Fruit fly (Drosophila melanogaster) whole organism, embryonic: ENCODE results near the gene Bcat.

Experiments used
- BEAF-32 ChIP-seq: fragments of 200-800 bp; sonication (Bioruptor generic); optimal IDR thresholded peaks from 3 replicates; lab custom pipeline; 2017; ENCODE audit warnings: missing biosample characterization, missing genetic modification characterization, mild to moderate bottlenecking, moderate library complexity, missing genetic modification reagents
- CG10959 ChIP-seq: fragments of 200-800 bp; sonication (Bioruptor generic); IDR thresholded peaks from 2 replicates; pipeline ENCODE4 v1.3.6; 2022; ENCODE audit warnings: missing biosample characterization, missing genetic modification characterization
- CG11456 ChIP-seq: fragments of 200-800 bp; sonication (Bioruptor generic); IDR thresholded peaks from 3 replicates; pipeline ENCODE4 v1.3.6; 2022; ENCODE audit warnings: missing biosample characterization, missing genetic modification characterization
- CG12942 ChIP-seq: fragments of 200-800 bp; sonication (Bioruptor generic); optimal IDR thresholded peaks from 3 replicates; lab custom pipeline; 2016; ENCODE audit warnings: missing biosample characterization, missing genetic modification characterization
- CG13624 ChIP-seq: fragments of 200-800 bp; sonication (Bioruptor generic); optimal IDR thresholded peaks from 2 replicates; lab custom pipeline; 2016; ENCODE audit warnings: missing biosample characterization, missing genetic modification characterization
- CG15601 ChIP-seq: fragments of 200-800 bp; sonication (Bioruptor generic); optimal IDR thresholded peaks from 3 replicates; lab custom pipeline; 2019; ENCODE audit warnings: missing biosample characterization, mild to moderate bottlenecking, missing genetic modification characterization, moderate library complexity
- CG15696 ChIP-seq: fragments of 200-800 bp; sonication (Bioruptor generic); optimal IDR thresholded peaks from 2 replicates; lab custom pipeline; 2019; ENCODE audit warnings: missing biosample characterization, mild to moderate bottlenecking, missing genetic modification characterization, moderate library complexity
- CG18262 ChIP-seq: fragments of 200-800 bp; optimal IDR thresholded peaks from 3 replicates; lab custom pipeline; 2019; ENCODE audit warnings: missing biosample characterization, mild to moderate bottlenecking, missing genetic modification characterization, moderate library complexity
- CG18476 ChIP-seq: fragments of 200-800 bp; sonication (Bioruptor generic); optimal IDR thresholded peaks from 2 replicates; lab custom pipeline; 2016; ENCODE audit warnings: missing biosample characterization, mild to moderate bottlenecking, missing genetic modification characterization
- CG2199 ChIP-seq: fragments of 200-800 bp; sonication (Bioruptor generic); IDR thresholded peaks from 3 replicates; pipeline ENCODE4 v1.3.6; 2022; ENCODE audit warnings: missing biosample characterization, missing genetic modification characterization
- CG30403 ChIP-seq: fragments of 200-800 bp; sonication (Bioruptor generic); optimal IDR thresholded peaks from 3 replicates; lab custom pipeline; 2016; ENCODE audit warnings: missing biosample characterization, missing genetic modification characterization
- CG34422 ChIP-seq: fragments of 200-800 bp; sonication (Bioruptor generic); IDR thresholded peaks from 3 replicates; pipeline ENCODE4 v1.3.6; 2022; ENCODE audit warnings: missing biosample characterization, missing genetic modification characterization
- CG3995 ChIP-seq: fragments of 200-800 bp; sonication (Bioruptor generic); optimal IDR thresholded peaks from 3 replicates; lab custom pipeline; 2016; ENCODE audit warnings: missing biosample characterization, missing genetic modification characterization
- CG4707 ChIP-seq: fragments of 200-800 bp; sonication (Bioruptor generic); optimal IDR thresholded peaks from 2 replicates; lab custom pipeline; 2018; ENCODE audit warnings: missing biosample characterization, mild to moderate bottlenecking, missing genetic modification characterization, moderate library complexity
- CG6689 ChIP-seq: fragments of 200-800 bp; sonication (Bioruptor generic); IDR thresholded peaks from 2 replicates; pipeline ENCODE4 v1.3.6; 2022; ENCODE audit warnings: missing biosample characterization, missing genetic modification characterization
- CG6765 ChIP-seq: fragments of 200-800 bp; sonication (Bioruptor generic); optimal IDR thresholded peaks from 3 replicates; lab custom pipeline; 2017; ENCODE audit warnings: missing biosample characterization, mild to moderate bottlenecking, missing genetic modification characterization
- CG6791 ChIP-seq: fragments of 200-800 bp; sonication (Bioruptor generic); IDR thresholded peaks from 3 replicates; pipeline ENCODE4 v1.3.6; 2022; ENCODE audit warnings: missing biosample characterization, missing genetic modification characterization; ENCODE audit not compliant: partially characterized antibody
- CG9609 ChIP-seq: fragments of 200-800 bp; sonication (Bioruptor generic); optimal IDR thresholded peaks from 3 replicates; lab custom pipeline; 2016; ENCODE audit warnings: missing biosample characterization, missing genetic modification characterization
- Dll ChIP-seq: fragments of 200-800 bp; sonication (Bioruptor generic); IDR thresholded peaks from 4 replicates; pipeline ENCODE4 v1.3.6; 2022; ENCODE audit warnings: missing biosample characterization, missing genetic modification characterization; ENCODE audit not compliant: partially characterized antibody
- Doc2 ChIP-seq: fragments of 200-800 bp; sonication (Bioruptor generic); IDR thresholded peaks from 2 replicates; pipeline ENCODE4 v1.3.6; 2022; ENCODE audit warnings: missing biosample characterization, missing genetic modification characterization
- E2f1 ChIP-seq: fragments of 200-800 bp; sonication (Bioruptor generic); IDR thresholded peaks from 2 replicates; pipeline ENCODE4 v1.3.6; 2022; ENCODE audit warnings: missing biosample characterization, missing genetic modification characterization
- Fer1 ChIP-seq: fragments of 200-800 bp; sonication (Bioruptor generic); optimal IDR thresholded peaks from 2 replicates; lab custom pipeline; 2017; ENCODE audit warnings: missing biosample characterization, mild to moderate bottlenecking, missing genetic modification characterization
- HLH3B ChIP-seq: fragments of 200-800 bp; sonication (Bioruptor generic); IDR thresholded peaks from 2 replicates; pipeline ENCODE4 v1.3.6; 2022; ENCODE audit warnings: missing biosample characterization, missing genetic modification characterization
- Hmr ChIP-seq: fragments of 200-800 bp; sonication (Bioruptor generic); optimal IDR thresholded peaks from 3 replicates; lab custom pipeline; 2017; ENCODE audit warnings: mild to moderate bottlenecking, missing biosample characterization, missing genetic modification reagents, missing genetic modification characterization
- MBD-R2 ChIP-seq: fragments of 200-800 bp; sonication (Bioruptor generic); IDR thresholded peaks from 2 replicates; pipeline ENCODE4 v1.3.6; 2022; ENCODE audit warnings: missing biosample characterization, missing genetic modification characterization
- Meics ChIP-seq: fragments of 200-800 bp; sonication (Bioruptor generic); optimal IDR thresholded peaks from 2 replicates; lab custom pipeline; 2017; ENCODE audit warnings: missing biosample characterization, mild to moderate bottlenecking, missing genetic modification characterization
- Nf-YB ChIP-seq: fragments of 200-800 bp; sonication (Bioruptor generic); optimal IDR thresholded peaks from 3 replicates; lab custom pipeline; 2019; ENCODE audit warnings: missing biosample characterization, mild to moderate bottlenecking, missing genetic modification characterization, moderate library complexity
- ase ChIP-seq: fragments of 200-800 bp; sonication (Bioruptor generic); IDR thresholded peaks from 3 replicates; pipeline ENCODE4 v1.3.6; 2022; ENCODE audit warnings: missing biosample characterization, missing genetic modification characterization
- bbx ChIP-seq: fragments of 200-800 bp; sonication (Bioruptor generic); IDR thresholded peaks from 2 replicates; pipeline ENCODE4 v1.3.6; 2022; ENCODE audit warnings: missing biosample characterization, missing genetic modification characterization; ENCODE audit not compliant: partially characterized antibody
- bcd ChIP-seq: fragments of 200-800 bp; sonication (Bioruptor generic); optimal IDR thresholded peaks from 2 replicates; lab custom pipeline; 2017; ENCODE audit warnings: missing biosample characterization, mild to moderate bottlenecking, missing genetic modification characterization
- bigmax ChIP-seq: fragments of 200-800 bp; sonication (Bioruptor generic); optimal IDR thresholded peaks from 2 replicates; lab custom pipeline; 2018; ENCODE audit warnings: missing biosample characterization, mild to moderate bottlenecking, missing genetic modification characterization
- chinmo ChIP-seq: fragments of 200-800 bp; sonication (Bioruptor generic); IDR thresholded peaks from 4 replicates; pipeline ENCODE4 v1.3.6; 2022; ENCODE audit warnings: missing biosample characterization, missing genetic modification characterization; ENCODE audit not compliant: partially characterized antibody
- ci ChIP-seq: fragments of 200-800 bp; sonication (Bioruptor generic); IDR thresholded peaks from 3 replicates; pipeline ENCODE4 v1.3.6; 2022; ENCODE audit warnings: missing biosample characterization, missing genetic modification characterization
- exex ChIP-seq: fragments of 200-800 bp; sonication (Bioruptor generic); optimal IDR thresholded peaks from 4 replicates; lab custom pipeline; 2018; ENCODE audit warnings: missing biosample characterization, mild to moderate bottlenecking, missing genetic modification characterization, moderate library complexity
- gro ChIP-seq: fragments of 200-800 bp; sonication (Bioruptor generic); optimal IDR thresholded peaks from 2 replicates; lab custom pipeline; 2016; ENCODE audit warnings: missing biosample characterization, missing genetic modification characterization
- jumu ChIP-seq: fragments of 200-800 bp; sonication (Bioruptor generic); optimal IDR thresholded peaks from 3 replicates; lab custom pipeline; 2016; ENCODE audit warnings: missing biosample characterization, missing genetic modification characterization
- mirr ChIP-seq: fragments of 200-800 bp; sonication (Bioruptor generic); optimal IDR thresholded peaks from 3 replicates; lab custom pipeline; 2018; ENCODE audit warnings: missing biosample characterization, mild to moderate bottlenecking, missing genetic modification characterization
- nau ChIP-seq: fragments of 200-800 bp; sonication (Bioruptor generic); optimal IDR thresholded peaks from 3 replicates; lab custom pipeline; 2017; ENCODE audit warnings: missing biosample characterization, mild to moderate bottlenecking, missing genetic modification characterization, missing genetic modification reagents
- phol ChIP-seq: fragments of 200-800 bp; sonication (Bioruptor generic); optimal IDR thresholded peaks from 3 replicates; lab custom pipeline; 2018; ENCODE audit warnings: missing biosample characterization, mild to moderate bottlenecking, missing genetic modification characterization, moderate library complexity
- prd ChIP-seq, 3 experiments: fragments of >200 bp in 2 of 3; fragments of 200-800 bp in 1 of 3; sonication (Bioruptor generic) in 1 of 3; optimal IDR thresholded peaks in 2 of 3; IDR thresholded peaks in 1 of 3; 2 replicates in 2 of 3; 3 replicates in 1 of 3; pipeline versions ENCODE4 v1.3.6 to Lab custom; 2017 to 2022; ENCODE audit warnings: missing biosample characterization in 1 of 3, missing genetic modification characterization in 1 of 3
- pum ChIP-seq: fragments of 200-800 bp; sonication (Bioruptor generic); optimal IDR thresholded peaks from 2 replicates; lab custom pipeline; 2016; ENCODE audit warnings: missing biosample characterization, missing genetic modification characterization
- ranshi ChIP-seq: fragments of 200-800 bp; sonication (Bioruptor generic); IDR thresholded peaks from 2 replicates; pipeline ENCODE4 v1.3.6; 2022; ENCODE audit warnings: missing biosample characterization, missing genetic modification characterization
- row ChIP-seq: fragments of 200-800 bp; sonication (Bioruptor generic); IDR thresholded peaks from 3 replicates; pipeline ENCODE4 v1.3.6; 2022; ENCODE audit warnings: missing biosample characterization, missing genetic modification characterization
- tap ChIP-seq: fragments of 200-800 bp; optimal IDR thresholded peaks from 3 replicates; lab custom pipeline; 2019; ENCODE audit warnings: missing biosample characterization, mild to moderate bottlenecking, missing genetic modification characterization, moderate library complexity
- tin ChIP-seq: fragments of 200-800 bp; sonication (Bioruptor generic); optimal IDR thresholded peaks from 3 replicates; lab custom pipeline; 2016; ENCODE audit warnings: missing biosample characterization, missing genetic modification characterization
- unc-4 ChIP-seq: fragments of 200-800 bp; sonication (Bioruptor generic); IDR thresholded peaks from 2 replicates; pipeline ENCODE4 v1.3.6; 2022; ENCODE audit warnings: missing biosample characterization, missing genetic modification characterization; ENCODE audit not compliant: partially characterized antibody

The Bcat gene

DNA sequence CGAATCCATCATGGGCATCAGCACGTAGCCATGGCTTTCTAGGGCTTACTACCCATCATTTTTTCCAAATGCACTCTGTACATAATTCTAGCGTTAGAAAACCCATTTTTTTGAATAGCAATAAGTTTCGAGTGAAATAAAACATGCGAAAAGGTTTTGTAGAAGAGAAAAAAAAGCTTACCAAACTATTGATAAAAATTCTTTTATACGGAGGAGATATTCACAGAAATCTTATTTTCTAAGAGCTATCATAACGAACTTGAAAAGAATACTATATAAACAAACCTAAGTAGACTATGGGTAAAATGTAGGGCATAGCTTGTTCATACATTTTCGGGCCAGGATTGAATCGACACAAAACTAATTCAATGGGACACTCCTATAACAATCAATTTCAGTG is 26.4 kb upstream of the Bcat start, which contains the start of gene CG1640:
CG1640 (plus strand) TSS at position 301 of the 400 bp plus-strand sequence.
- TF ChIP-seq CG4707 (GFP tag; lab: Kevin White, UChicago) = no peak
- TF ChIP-seq HLH3B (GFP tag; lab: Robert Waterston, UW) = no peak
- no peak for TF ChIP-seq ase (GFP tag; lab: Robert Waterston, UW)
- TF ChIP-seq BEAF-32 (GFP tag; lab: Kevin White, UChicago) = no peak
- no peak for TF ChIP-seq CG15601 (tag; lab: Kevin White, UChicago)
- TF ChIP-seq Meics = no peak
- no peak for TF ChIP-seq gro
- TF ChIP-seq CG2199 (GFP tag; lab: Robert Waterston, UW) = no peak
- no peak for TF ChIP-seq CG6689 (GFP tag; lab: Robert Waterston, UW)
- no peak for TF ChIP-seq nau (GFP tag; lab: Kevin White, UChicago)
- TF ChIP-seq bigmax (GFP tag; lab: Kevin White, UChicago) = no peak
- no peak for TF ChIP-seq Fer1 (GFP tag; lab: Kevin White, UChicago)
- TF ChIP-seq ranshi (GFP tag; lab: Robert Waterston, UW) = no peak
- no peak for TF ChIP-seq chinmo (GFP tag; lab: Robert Waterston, UW)
- TF ChIP-seq E2f1 = no peak
- no peak for TF ChIP-seq tap (tag; lab: Kevin White, UChicago)
- TF ChIP-seq, all 482 proteins: peak for 0

- TF ChIP-seq CG11456 (GFP tag; lab: Robert Waterston, UW) = peak; percentile 56; the same call in 1 of the 3 replicates
- TF ChIP-seq CG18476 (GFP tag; lab: Kevin White, UChicago) = no peak
- TF ChIP-seq tin = peak; percentile 18
- peak; percentile 40 for TF ChIP-seq CG13624
- TF ChIP-seq Doc2 = no peak
- TF ChIP-seq CG15696 = no peak
- TF ChIP-seq bbx (GFP tag; lab: Robert Waterston, UW) = peak; percentile 43; the same call in 1 of the 2 replicates
- TF ChIP-seq jumu (GFP tag; lab: Kevin White, UChicago) = no peak
- TF ChIP-seq pum (GFP tag; lab: Kevin White, UChicago) = no peak
- no peak for TF ChIP-seq prd (optimal IDR thresholded peaks at IDR 0.05; lab: Kevin White, UChicago)
- TF ChIP-seq prd (GFP tag; IDR thresholded peaks at IDR 0.05; lab: Robert Waterston, UW) = 0 out of 3 replicates have a peak, but pooled peaks have one; percentile 16
- no peak for TF ChIP-seq CG12942 (GFP tag; lab: Kevin White, UChicago)
- peak; percentile 21; the same call in 1 of the 3 replicates for TF ChIP-seq ci (GFP tag; lab: Robert Waterston, UW)
- TF ChIP-seq CG3995 = peak; percentile 96
- TF ChIP-seq row (GFP tag; lab: Robert Waterston, UW) = peak; percentile 57
- no peak for TF ChIP-seq bcd (GFP tag; lab: Kevin White, UChicago)
- TF ChIP-seq phol (tag; lab: Kevin White, UChicago) = no peak
- TF ChIP-seq mirr (GFP tag; lab: Kevin White, UChicago) = peak; percentile 8
- TF ChIP-seq Hmr (GFP tag; lab: Kevin White, UChicago) = peak; percentile 9
- TF ChIP-seq CG6791 (GFP tag; lab: Robert Waterston, UW) = peak; percentile 70
- peak; percentile 62 for TF ChIP-seq exex (tag; lab: Kevin White, UChicago)
- 0 out of 4 replicates have a peak, but pooled peaks have one; percentile 50 for TF ChIP-seq chinmo (GFP tag; lab: Robert Waterston, UW)
- 0 out of 3 replicates have a peak, but pooled peaks have one; percentile 21 for TF ChIP-seq CG34422 (GFP tag; lab: Robert Waterston, UW)
- TF ChIP-seq CG9609 (GFP tag; lab: Kevin White, UChicago) = peak; percentile 36
- peak; percentile 60 for TF ChIP-seq unc-4 (GFP tag; lab: Robert Waterston, UW)
- no peak for TF ChIP-seq CG18262
- peak; percentile 6 for TF ChIP-seq CG30403 (GFP tag; lab: Kevin White, UChicago)
- TF ChIP-seq Nf-YB = peak; percentile 49
- peak; percentile 59 for TF ChIP-seq MBD-R2 (GFP tag; lab: Robert Waterston, UW)
- no peak for TF ChIP-seq CG10959 (GFP tag; lab: Robert Waterston, UW)
- TF ChIP-seq CG6765 (GFP tag; lab: Kevin White, UChicago) = no peak
- TF ChIP-seq Dll (GFP tag; lab: Robert Waterston, UW) = peak; percentile 66; the same call in 3 of the 4 replicates
Measured at dm6 chrX:13370826-13371703, 25.6 kb upstream of the Bcat start.
